1 fruit fly cellular context compared by ENCODE assay signal in genomic region chr3L:6789788-6790325, dm6.
TF ChIP-seq lines count a peak whose summit lies in the region.

TSS of gene vvl (plus strand) at chr3L:6790158.

TF ChIP-seq in whole organism, embryonic, 481 proteins besides CTCF, POLR2A, EP300 and RAD21 (continued from another document):
- no peak for TF ChIP-seq CG34376 (GFP tag; optimal IDR thresholded peaks at IDR 0.05; lab: Kevin White, UChicago)
- TF ChIP-seq sna (GFP tag; IDR thresholded peaks at IDR 0.05; lab: Robert Waterston, UW; ENCODE audit: partially characterized antibody): peak; percentile 47; the same call in 1 of the 2 replicates
- no peak for TF ChIP-seq Poxn (GFP tag; IDR thresholded peaks at IDR 0.05; lab: Robert Waterston, UW)
- TF ChIP-seq CG2875 (GFP tag; optimal IDR thresholded peaks at IDR 0.05; lab: Kevin White, UChicago): no peak
- TF ChIP-seq cg (GFP tag; optimal IDR thresholded peaks at IDR 0.05; lab: Kevin White, UChicago): peak; percentile 98
- no peak for TF ChIP-seq NFAT (GFP tag; IDR thresholded peaks at IDR 0.05; lab: Robert Waterston, UW)
- peak; percentile 29 for TF ChIP-seq nom (GFP tag; optimal IDR thresholded peaks at IDR 0.05; lab: Kevin White, UChicago)
- peak; percentile 94 for TF ChIP-seq CG4360 (GFP tag; IDR thresholded peaks at IDR 0.05; lab: Robert Waterston, UW)
- TF ChIP-seq run (tag; optimal IDR thresholded peaks at IDR 0.05; lab: Kevin White, UChicago): no peak
- no peak for TF ChIP-seq Dp (GFP tag; optimal IDR thresholded peaks at IDR 0.05; lab: Kevin White, UChicago)
- TF ChIP-seq CG17385 (GFP tag; optimal IDR thresholded peaks at IDR 0.05; lab: Kevin White, UChicago): no peak
- no peak for TF ChIP-seq HLH54F (GFP tag; optimal IDR thresholded peaks at IDR 0.05; lab: Kevin White, UChicago)
- no peak for TF ChIP-seq Tbp (GFP tag; optimal IDR thresholded peaks at IDR 0.05; lab: Kevin White, UChicago)
- no peak for TF ChIP-seq Ada2b (GFP tag; IDR thresholded peaks at IDR 0.05; lab: Robert Waterston, UW)
- TF ChIP-seq CG30431 (GFP tag; optimal IDR thresholded peaks at IDR 0.05; lab: Kevin White, UChicago): no peak
- TF ChIP-seq gcm (GFP tag; optimal IDR thresholded peaks at IDR 0.05; lab: Kevin White, UChicago): no peak
- no peak for TF ChIP-seq CG12769 (tag; optimal IDR thresholded peaks at IDR 0.05; lab: Kevin White, UChicago)
- peak; percentile 27 for TF ChIP-seq CG12219 (GFP tag; optimal IDR thresholded peaks at IDR 0.05; lab: Kevin White, UChicago)
- no peak for TF ChIP-seq B-H1 (GFP tag; IDR thresholded peaks at IDR 0.05; lab: Robert Waterston, UW)
- no peak for TF ChIP-seq CG3163 (GFP tag; optimal IDR thresholded peaks at IDR 0.05; lab: Kevin White, UChicago)
- TF ChIP-seq CG15269 (tag; optimal IDR thresholded peaks at IDR 0.05; lab: Kevin White, UChicago): no peak
- TF ChIP-seq Bdp1 (GFP tag; optimal IDR thresholded peaks at IDR 0.05; lab: Kevin White, UChicago): no peak
- peak; percentile 31; the same call in 1 of the 2 replicates for TF ChIP-seq amos (GFP tag; IDR thresholded peaks at IDR 0.05; lab: Robert Waterston, UW; ENCODE audit: partially characterized antibody)
- TF ChIP-seq CG3407 (GFP tag; optimal IDR thresholded peaks at IDR 0.05; lab: Kevin White, UChicago): no peak
- no peak for TF ChIP-seq da (GFP tag; optimal IDR thresholded peaks at IDR 0.05; lab: Kevin White, UChicago)
- TF ChIP-seq CG10654 (GFP tag; optimal IDR thresholded peaks at IDR 0.05; lab: Kevin White, UChicago): no peak
- no peak for TF ChIP-seq ara (GFP tag; IDR thresholded peaks at IDR 0.05; lab: Robert Waterston, UW)
- 0 out of 3 replicates have a peak, but pooled peaks have one; percentile 39 for TF ChIP-seq vnd (GFP tag; IDR thresholded peaks at IDR 0.05; lab: Robert Waterston, UW; ENCODE audit: partially characterized antibody)
- peak; percentile 39; the same call in 1 of the 2 replicates for TF ChIP-seq Atf6 (GFP tag; IDR thresholded peaks at IDR 0.05; lab: Robert Waterston, UW)
- no peak for TF ChIP-seq ro (GFP tag; IDR thresholded peaks at IDR 0.05; lab: Robert Waterston, UW)
- TF ChIP-seq BtbVII (GFP tag; optimal IDR thresholded peaks at IDR 0.05; lab: Kevin White, UChicago): no peak
- no peak for TF ChIP-seq prd (optimal IDR thresholded peaks at IDR 0.05; lab: Kevin White, UChicago)
- TF ChIP-seq prd (GFP tag; IDR thresholded peaks at IDR 0.05; lab: Robert Waterston, UW): peak; percentile 33; the same call in 1 of the 3 replicates
- no peak for TF ChIP-seq Doc3 (GFP tag; IDR thresholded peaks at IDR 0.05; lab: Robert Waterston, UW; ENCODE audit: partially characterized antibody)
- peak; percentile 73 for TF ChIP-seq sd (tag; optimal IDR thresholded peaks at IDR 0.05; lab: Kevin White, UChicago)
- TF ChIP-seq Mes4 (GFP tag; optimal IDR thresholded peaks at IDR 0.05; lab: Kevin White, UChicago): no peak
- TF ChIP-seq B-H2 (GFP tag; optimal IDR thresholded peaks at IDR 0.05; lab: Kevin White, UChicago): no peak
- peak; percentile 82 for TF ChIP-seq sens (GFP tag; lab: Kevin White, UChicago)
- no peak for TF ChIP-seq CG8388 (GFP tag; optimal IDR thresholded peaks at IDR 0.05; lab: Kevin White, UChicago)
- TF ChIP-seq seq (GFP tag; IDR thresholded peaks at IDR 0.05; lab: Robert Waterston, UW): peak; percentile 78
- no peak for TF ChIP-seq lilli (GFP tag; optimal IDR thresholded peaks at IDR 0.05; lab: Kevin White, UChicago)
